Fruit fly (Drosophila melanogaster) whole organism, prepupa: ENCODE measurements around the gene bel.
A peak's percentile ranks its signal among the peaks of the same experiment; 100 is the strongest.

Experiments
- Blimp-1 ChIP-seq: fragments of 200-800 bp; sonication (Bioruptor generic); optimal IDR thresholded peaks from 3 replicates; lab custom pipeline; 2017; ENCODE audit warnings: missing biosample characterization, missing genetic modification characterization, mild to moderate bottlenecking, moderate library complexity, missing genetic modification reagents
- CG10669 ChIP-seq: fragments of 200-800 bp; sonication (Bioruptor generic); optimal IDR thresholded peaks from 3 replicates; lab custom pipeline; 2018; ENCODE audit warnings: missing biosample characterization, mild to moderate bottlenecking, missing genetic modification characterization, moderate library complexity
- CG11294 ChIP-seq: fragments of 200-800 bp; sonication (Bioruptor generic); IDR thresholded peaks from 2 replicates; pipeline ENCODE4 v1.3.6; 2022; ENCODE audit warnings: missing biosample characterization, missing genetic modification characterization
- CG11902 ChIP-seq: fragments of 200-800 bp; sonication (Bioruptor generic); optimal IDR thresholded peaks from 3 replicates; lab custom pipeline; 2016; ENCODE audit warnings: missing biosample characterization, missing genetic modification characterization
- CG1621 ChIP-seq: fragments of 200-800 bp; sonication (Bioruptor generic); optimal IDR thresholded peaks from 3 replicates; lab custom pipeline; 2018; ENCODE audit warnings: missing biosample characterization, mild to moderate bottlenecking, missing genetic modification characterization
- CG16779 ChIP-seq: fragments of 200-800 bp; sonication (Bioruptor generic); optimal IDR thresholded peaks from 3 replicates; lab custom pipeline; 2017; ENCODE audit warnings: missing biosample characterization, mild to moderate bottlenecking, missing genetic modification characterization
- CG3032 ChIP-seq: fragments of 200-800 bp; optimal IDR thresholded peaks from 2 replicates; lab custom pipeline; 2019; ENCODE audit warnings: missing biosample characterization, mild to moderate bottlenecking, missing genetic modification characterization, moderate library complexity
- CG31627 ChIP-seq: fragments of 200-800 bp; sonication (Bioruptor generic); optimal IDR thresholded peaks from 3 replicates; lab custom pipeline; 2016; ENCODE audit warnings: missing biosample characterization, missing genetic modification characterization
- CG32006 ChIP-seq: fragments of 200-800 bp; sonication (Bioruptor generic); optimal IDR thresholded peaks from 3 replicates; lab custom pipeline; 2017; ENCODE audit warnings: missing biosample characterization, mild to moderate bottlenecking, missing genetic modification characterization
- CG3919 ChIP-seq: fragments of 200-800 bp; sonication (Bioruptor generic); optimal IDR thresholded peaks from 3 replicates; lab custom pipeline; 2016; ENCODE audit warnings: missing biosample characterization, missing genetic modification characterization
- CG4318 ChIP-seq: fragments of 200-800 bp; sonication (Bioruptor generic); optimal IDR thresholded peaks from 3 replicates; lab custom pipeline; 2017; ENCODE audit warnings: missing biosample characterization, mild to moderate bottlenecking, missing genetic modification characterization
- CG6163 ChIP-seq: fragments of 200-800 bp; sonication (Bioruptor generic); IDR thresholded peaks from 3 replicates; pipeline ENCODE4 v1.3.6; 2022; ENCODE audit warnings: missing biosample characterization, missing genetic modification characterization
- CG6276 ChIP-seq: fragments of 200-800 bp; sonication (Bioruptor generic); optimal IDR thresholded peaks from 2 replicates; lab custom pipeline; 2017; ENCODE audit warnings: missing biosample characterization, mild to moderate bottlenecking, missing genetic modification characterization
- CG6854 ChIP-seq: fragments of 200-800 bp; sonication (Bioruptor generic); optimal IDR thresholded peaks from 2 replicates; lab custom pipeline; 2017; ENCODE audit warnings: missing biosample characterization, mild to moderate bottlenecking, missing genetic modification characterization
- CG7368 ChIP-seq: fragments of 200-800 bp; sonication (Bioruptor generic); optimal IDR thresholded peaks from 3 replicates; lab custom pipeline; 2016; ENCODE audit warnings: missing biosample characterization, missing genetic modification characterization
- CG8119 ChIP-seq: fragments of 200-800 bp; sonication (Bioruptor generic); IDR thresholded peaks from 3 replicates; pipeline ENCODE4 v1.3.6; 2022; ENCODE audit warnings: missing biosample characterization, missing genetic modification characterization
- CG8632 ChIP-seq: fragments of 200-800 bp; sonication (Bioruptor generic); optimal IDR thresholded peaks from 3 replicates; lab custom pipeline; 2016; ENCODE audit warnings: missing biosample characterization, missing genetic modification characterization
- CG9139 ChIP-seq: fragments of 200-800 bp; sonication (Bioruptor generic); optimal IDR thresholded peaks from 3 replicates; lab custom pipeline; 2017; ENCODE audit warnings: missing biosample characterization, mild to moderate bottlenecking, missing genetic modification characterization
- Eip78C ChIP-seq: fragments of 200-800 bp; sonication (Bioruptor generic); peaks from one replicate; lab custom pipeline; 2016; ENCODE audit warnings: missing biosample characterization, missing genetic modification characterization
- Eip93F ChIP-seq: fragments of 200-800 bp; sonication (Bioruptor generic); optimal IDR thresholded peaks from 2 replicates; lab custom pipeline; 2016; ENCODE audit warnings: missing biosample characterization, mild to moderate bottlenecking, missing genetic modification characterization
- Ets21C ChIP-seq: fragments of 200-800 bp; sonication (Bioruptor generic); optimal IDR thresholded peaks from 3 replicates; lab custom pipeline; 2016; ENCODE audit warnings: missing biosample characterization, missing genetic modification characterization
- Gug ChIP-seq: fragments of 200-800 bp; sonication (Bioruptor generic); IDR thresholded peaks from 2 replicates; pipeline ENCODE4 v1.3.6; 2022; ENCODE audit warnings: missing biosample characterization, missing genetic modification characterization
- Hr38 ChIP-seq: sonication (Bioruptor generic); optimal IDR thresholded peaks from 2 replicates; lab custom pipeline; 2016; ENCODE audit warnings: missing biosample characterization, missing genetic modification characterization
- Hr39 ChIP-seq: fragments of 200-800 bp; sonication (Bioruptor generic); optimal IDR thresholded peaks from 2 replicates; lab custom pipeline; 2016; ENCODE audit warnings: missing biosample characterization, missing genetic modification characterization
- Hr4 ChIP-seq: fragments of 200-800 bp; sonication (Bioruptor generic); optimal IDR thresholded peaks from 3 replicates; lab custom pipeline; 2016; ENCODE audit warnings: missing biosample characterization, missing genetic modification characterization
- Lpt ChIP-seq: fragments of 200-800 bp; sonication (Bioruptor generic); optimal IDR thresholded peaks from 3 replicates; lab custom pipeline; 2016; ENCODE audit warnings: missing biosample characterization, missing genetic modification characterization
- Met ChIP-seq: fragments of 200-800 bp; sonication (Bioruptor generic); optimal IDR thresholded peaks from 3 replicates; lab custom pipeline; 2016; ENCODE audit warnings: missing biosample characterization, missing genetic modification characterization
- OdsH ChIP-seq: fragments of 200-800 bp; sonication (Bioruptor generic); optimal IDR thresholded peaks from 3 replicates; lab custom pipeline; 2016; ENCODE audit warnings: missing biosample characterization, missing genetic modification characterization
- Smox ChIP-seq: fragments of 200-800 bp; sonication (Bioruptor generic); optimal IDR thresholded peaks from 3 replicates; lab custom pipeline; 2016; ENCODE audit warnings: missing biosample characterization, missing genetic modification characterization
- achi ChIP-seq: fragments of 200-800 bp; sonication (Bioruptor generic); optimal IDR thresholded peaks from 3 replicates; lab custom pipeline; 2016; ENCODE audit warnings: missing biosample characterization, missing genetic modification characterization
- acj6 ChIP-seq: fragments of 200-800 bp; sonication (Bioruptor generic); optimal IDR thresholded peaks from 3 replicates; lab custom pipeline; 2016; ENCODE audit warnings: missing biosample characterization, missing genetic modification characterization
- cyc ChIP-seq: fragments of 200-800 bp; sonication (Bioruptor generic); optimal IDR thresholded peaks from 3 replicates; lab custom pipeline; 2016; ENCODE audit warnings: missing biosample characterization, missing genetic modification characterization
- dac ChIP-seq: fragments of 200-800 bp; sonication (Bioruptor generic); optimal IDR thresholded peaks from 2 replicates; lab custom pipeline; 2017; ENCODE audit warnings: missing biosample characterization, mild to moderate bottlenecking, missing genetic modification characterization
- dsx ChIP-seq: fragments of 200-800 bp; optimal IDR thresholded peaks from 3 replicates; lab custom pipeline; 2019; ENCODE audit warnings: missing biosample characterization, mild to moderate bottlenecking, missing genetic modification characterization, moderate library complexity; ENCODE audit not compliant: poor library complexity, severe bottlenecking
- esn ChIP-seq: fragments of 200-800 bp; sonication (Bioruptor generic); optimal IDR thresholded peaks from 2 replicates; lab custom pipeline; 2016; ENCODE audit warnings: missing biosample characterization, mild to moderate bottlenecking, missing genetic modification characterization, moderate library complexity
- fd59A ChIP-seq: fragments of 200-800 bp; sonication (Bioruptor generic); optimal IDR thresholded peaks from 2 replicates; lab custom pipeline; 2017; ENCODE audit warnings: missing biosample characterization, mild to moderate bottlenecking, missing genetic modification characterization, missing genetic modification reagents
- fd85E ChIP-seq: fragments of 200-800 bp; sonication (Bioruptor generic); optimal IDR thresholded peaks from 3 replicates; lab custom pipeline; 2016; ENCODE audit warnings: missing biosample characterization, missing genetic modification characterization
- fkh ChIP-seq: fragments of 200-800 bp; sonication (Bioruptor generic); optimal IDR thresholded peaks from 3 replicates; lab custom pipeline; 2017; ENCODE audit warnings: missing biosample characterization, mild to moderate bottlenecking, missing genetic modification characterization, moderate library complexity
- lz ChIP-seq: fragments of 200-800 bp; sonication (Bioruptor generic); optimal IDR thresholded peaks from 3 replicates; lab custom pipeline; 2016; ENCODE audit warnings: missing biosample characterization, missing genetic modification characterization
- net ChIP-seq: fragments of 200-800 bp; sonication (Bioruptor generic); optimal IDR thresholded peaks from 3 replicates; lab custom pipeline; 2016; ENCODE audit warnings: missing biosample characterization, missing genetic modification characterization
- pdm3 ChIP-seq: fragments of 200-800 bp; sonication (Bioruptor generic); optimal IDR thresholded peaks from 3 replicates; lab custom pipeline; 2016; ENCODE audit warnings: missing biosample characterization, missing genetic modification characterization
- salr ChIP-seq, 2 experiments: fragments of 200-800 bp; sonication (Bioruptor generic); optimal IDR thresholded peaks; 3 replicates each; lab custom pipeline; 2016 to 2018; ENCODE audit warnings: missing biosample characterization in 2 of 2, missing genetic modification characterization in 2 of 2, mild to moderate bottlenecking in 1 of 2
- spab ChIP-seq: fragments of 200-800 bp; sonication (Bioruptor generic); optimal IDR thresholded peaks from 2 replicates; lab custom pipeline; 2017; ENCODE audit warnings: missing biosample characterization, mild to moderate bottlenecking, missing genetic modification characterization, missing genetic modification reagents
- ss ChIP-seq, 2 experiments: fragments of 200-800 bp; sonication (Bioruptor generic); optimal IDR thresholded peaks; 2 replicates in 1 of 2; 3 replicates in 1 of 2; lab custom pipeline; 2017 to 2018; ENCODE audit warnings: mild to moderate bottlenecking in 2 of 2, missing biosample characterization in 2 of 2, missing genetic modification characterization in 2 of 2, moderate library complexity in 1 of 2
- svp ChIP-seq: fragments of 200-800 bp; sonication (Bioruptor generic); peaks from one replicate; lab custom pipeline; 2016; ENCODE audit warnings: missing biosample characterization, missing genetic modification characterization
- topi ChIP-seq: fragments of 200-800 bp; sonication (Bioruptor generic); optimal IDR thresholded peaks from 3 replicates; lab custom pipeline; 2016; ENCODE audit warnings: missing biosample characterization, missing genetic modification characterization
- vri ChIP-seq: fragments of 200-800 bp; sonication (Bioruptor generic); optimal IDR thresholded peaks from 3 replicates; lab custom pipeline; 2016; ENCODE audit warnings: missing biosample characterization, mild to moderate bottlenecking, missing genetic modification characterization

Gene bel

DNA sequence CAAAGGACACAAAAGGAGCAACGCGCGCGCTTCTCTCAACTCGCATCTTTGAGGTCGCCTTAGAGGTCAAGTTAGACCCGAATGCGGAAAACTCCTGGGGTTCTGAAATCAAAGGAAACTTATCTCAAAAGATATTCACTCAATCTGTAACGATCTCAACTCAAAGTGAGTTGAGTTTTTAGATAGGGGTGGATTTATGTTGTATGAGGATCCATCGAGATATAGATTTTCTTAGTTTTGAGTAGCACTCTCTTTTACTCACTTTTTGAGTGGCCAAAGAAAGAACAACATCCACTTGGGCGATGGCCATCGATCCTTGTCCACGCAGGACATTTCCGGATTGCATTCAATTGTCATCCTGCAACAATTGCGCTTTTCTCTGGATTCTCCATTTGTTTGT lies 20.1 kb upstream of the bel start:
- no peak for TF ChIP-seq dac (GFP tag; lab: Kevin White, UChicago)
- TF ChIP-seq, all 60 proteins: peak for 0

- TF ChIP-seq spab (GFP tag; lab: Kevin White, UChicago) (no peak), achi (GFP tag; lab: Kevin White, UChicago) (no peak), CG1621 (no peak), CG8119 (GFP tag; lab: Robert Waterston, UW) (no peak), lz (no peak), CG10669 (GFP tag; lab: Kevin White, UChicago) (no peak), ss (GFP tag; optimal IDR thresholded peaks at IDR 0.05; lab: Kevin White, UChicago) (no peak)
- TF ChIP-seq, all 60 proteins: peak for 0
Measured at dm6 chr3R:8679934-8680333, 19.4 kb upstream of the bel start, which contains the start of gene CG33325. Gene CG33325, minus strand, starts transcription at chr3R:8680034.

DNA sequence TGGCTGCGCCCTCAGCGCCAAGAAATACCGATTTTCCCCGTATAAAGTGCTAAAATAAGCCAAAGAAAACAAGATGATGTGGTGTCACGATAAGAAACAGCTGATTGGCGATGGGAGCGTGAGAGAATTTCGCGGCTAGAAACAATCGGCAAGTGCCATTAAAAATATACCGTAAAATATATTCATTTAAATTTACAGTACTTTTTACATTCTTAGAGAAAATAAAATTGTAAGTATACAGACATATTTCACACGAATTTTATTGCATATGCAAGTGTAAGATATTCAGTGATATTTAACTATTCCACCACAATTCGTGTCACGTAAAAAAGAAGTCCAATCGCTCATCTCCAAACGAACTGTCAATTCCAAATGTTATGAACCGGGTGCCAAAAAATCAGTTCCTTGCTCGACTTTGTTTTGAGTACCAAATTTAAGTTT lies 16.0 kb upstream of the bel start, which contains the start of the genes Unc50, CG11755 and CG8043:
TSS of gene Unc50 (minus strand) at position 54 of the 441 bp plus-strand sequence.
TSS of gene CG11755 (plus strand) at position 356 of the 441 bp plus-strand sequence.
TSS of gene CG8043 (plus strand) at position 356 of the 441 bp plus-strand sequence.
- TF ChIP-seq net (GFP tag; lab: Kevin White, UChicago) (no peak), Ets21C (GFP tag; lab: Kevin White, UChicago) (peak; percentile 76), CG6163 (GFP tag; lab: Robert Waterston, UW) (peak; percentile 67), fkh (no peak), CG1621 (no peak), dac (GFP tag; lab: Kevin White, UChicago) (peak; percentile 40), CG8632 (GFP tag; lab: Kevin White, UChicago) (peak; percentile 44), Hr39 (GFP tag; lab: Kevin White, UChicago) (peak; percentile 79), Lpt (GFP tag; lab: Kevin White, UChicago) (peak; percentile 14), Hr38 (GFP tag; lab: Kevin White, UChicago) (no peak), ss (GFP tag; optimal IDR thresholded peaks at IDR 0.05; lab: Kevin White, UChicago) (no peak), esn (peak; percentile 86), fd59A (GFP tag; lab: Kevin White, UChicago) (peak; percentile 33), CG3032 (tag; lab: Kevin White, UChicago) (peak; percentile 79), achi (GFP tag; lab: Kevin White, UChicago) (peak; percentile 98), CG32006 (GFP tag; lab: Kevin White, UChicago) (peak; percentile 68), CG11294 (GFP tag; lab: Robert Waterston, UW) (no peak; the same call in 1 of the 2 replicates), pdm3 (GFP tag; lab: Kevin White, UChicago) (peak; percentile 77), OdsH (GFP tag; lab: Kevin White, UChicago) (peak; percentile 81), CG16779 (tag; lab: Kevin White, UChicago) (no peak), CG10669 (GFP tag; lab: Kevin White, UChicago) (peak; percentile 51), CG11902 (GFP tag; lab: Kevin White, UChicago) (peak; percentile 54), acj6 (GFP tag; lab: Kevin White, UChicago) (peak; percentile 81), dsx (GFP tag; lab: Kevin White, UChicago) (no peak), Gug (GFP tag; lab: Robert Waterston, UW) (peak; percentile 60; the same call in 1 of the 2 replicates), lz (peak; percentile 83), Blimp-1 (GFP tag; lab: Kevin White, UChicago) (peak; percentile 27), vri (GFP tag; lab: Kevin White, UChicago) (no peak), svp (GFP tag; lab: Kevin White, UChicago) (peak; percentile 94), CG9139 (peak; percentile 25), salr (GFP tag; optimal IDR thresholded peaks at IDR 0.05; lab: Kevin White, UChicago) (peak in 1 of 2 experiments; percentile 24), Smox (peak; percentile 81), CG6854 (GFP tag; lab: Kevin White, UChicago) (no peak), CG31627 (GFP tag; lab: Kevin White, UChicago) (peak; percentile 80), CG6276 (GFP tag; lab: Kevin White, UChicago) (no peak), fd85E (peak; percentile 24), CG4318 (GFP tag; lab: Kevin White, UChicago) (no peak), Eip93F (peak; percentile 56), Met (GFP tag; lab: Kevin White, UChicago) (no peak), topi (GFP tag; lab: Kevin White, UChicago) (peak; percentile 82), cyc (GFP tag; lab: Kevin White, UChicago) (peak; percentile 81), Hr4 (peak; percentile 79), CG7368 (GFP tag; lab: Kevin White, UChicago) (peak; percentile 34), CG3919 (peak; percentile 74), Eip78C (no peak)
